Worm (Caenorhabditis elegans): ENCODE data around the gene M151.3.

DNA sequence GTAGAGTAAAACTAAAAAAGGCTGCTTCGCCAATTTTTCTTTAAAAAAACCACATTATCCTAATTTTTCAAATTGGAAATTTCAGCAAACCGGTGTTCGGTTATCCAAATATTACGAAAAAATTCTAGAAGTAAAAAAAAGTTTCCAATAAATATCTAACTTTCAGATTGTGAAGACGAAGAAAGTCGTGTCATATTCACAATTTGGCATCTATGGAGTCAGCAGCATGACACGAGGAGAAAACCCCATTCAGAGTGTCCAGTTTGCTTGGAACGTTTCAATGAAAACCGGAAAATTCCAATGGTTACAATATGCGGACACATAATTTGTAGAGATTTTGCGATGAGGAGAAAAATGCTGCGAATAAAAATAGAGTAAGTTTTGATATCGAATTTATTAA is 31.6 kb upstream of the M151.3 start, which contains the start of gene Y49F6A.12:
- no peak for TF ChIP-seq W03F9.2 (tag; optimal IDR thresholded peaks at IDR 0.05)
- no peak for TF ChIP-seq dao-5 (tag; optimal IDR thresholded peaks at IDR 0.05)

Measured in whole organism, L4/young adult.